Fruit fly (Drosophila melanogaster) whole organism, pupa: ENCODE data around the gene CG1572.

Experiments used
- CG8301 ChIP-seq: fragments of 200-800 bp; sonication (Bioruptor generic); optimal IDR thresholded peaks from 2 replicates; lab custom pipeline; 2018; ENCODE audit warnings: missing biosample characterization, mild to moderate bottlenecking, missing genetic modification characterization
- D1 ChIP-seq: fragments of 200-800 bp; sonication (Bioruptor generic); optimal IDR thresholded peaks from 2 replicates; lab custom pipeline; 2018; ENCODE audit warnings: missing biosample characterization, mild to moderate bottlenecking, missing genetic modification characterization, moderate library complexity

dm6 chrX:11528026-11528702 lies 30.3 kb downstream of the CG1572 start:
- TF ChIP-seq CG8301 (tag; lab: Kevin White, UChicago): peak; percentile 55
- TF ChIP-seq D1 (tag; lab: Kevin White, UChicago): no peak
